Worm (Caenorhabditis elegans) whole organism, L3 larva: ENCODE results near the gene F28H7.8.
A peak's percentile ranks its signal among the peaks of the same experiment; 100 is the strongest.

ENCODE experiments used
- R02D3.7 ChIP-seq: fragments of 150-350 bp; optimal IDR thresholded peaks from 2 replicates; lab custom pipeline; 2014; ENCODE audit warnings: missing biosample characterization, missing genetic modification characterization
- ZK546.5 ChIP-seq: sonication (generic microtip); optimal IDR thresholded peaks from 2 replicates; lab custom pipeline; 2017; ENCODE audit warnings: missing biosample characterization, missing genetic modification characterization
- aly-2 ChIP-seq: fragments of 150-350 bp; optimal IDR thresholded peaks from 2 replicates; lab custom pipeline; 2014; ENCODE audit warnings: missing biosample characterization, missing genetic modification characterization
- ama-1 ChIP-seq: fragments of 150-350 bp; optimal IDR thresholded peaks from 2 replicates; lab custom pipeline; 2018
- ceh-16 ChIP-seq: sonication (generic microtip); optimal IDR thresholded peaks from 2 replicates; lab custom pipeline; 2017; ENCODE audit warnings: missing biosample characterization, missing genetic modification characterization
- ceh-28 ChIP-seq: fragments of 150-350 bp; optimal IDR thresholded peaks from 2 replicates; lab custom pipeline; 2014; ENCODE audit warnings: missing biosample characterization, missing genetic modification reagents, missing genetic modification characterization
- ceh-9 ChIP-seq: sonication (generic microtip); optimal IDR thresholded peaks from 2 replicates; lab custom pipeline; 2018; ENCODE audit warnings: missing biosample characterization, missing genetic modification characterization
- daf-12 ChIP-seq: fragments of 150-350 bp; optimal IDR thresholded peaks from 2 replicates; lab custom pipeline; 2014; ENCODE audit warnings: missing biosample characterization, missing genetic modification reagents, missing genetic modification characterization
- egl-27 ChIP-seq: sonication (generic microtip); optimal IDR thresholded peaks from 4 replicates; lab custom pipeline; 2017; ENCODE audit warnings: missing biosample characterization, missing genetic modification reagents, missing genetic modification characterization
- egl-5 ChIP-seq: fragments of 150-350 bp; optimal IDR thresholded peaks from 2 replicates; lab custom pipeline; 2017; ENCODE audit warnings: missing biosample characterization, missing genetic modification reagents, missing genetic modification characterization, inconsistent platforms
- elt-1 ChIP-seq: fragments of 150-350 bp; optimal IDR thresholded peaks from 2 replicates; lab custom pipeline; 2014; ENCODE audit warnings: missing biosample characterization, missing genetic modification characterization
- elt-2 ChIP-seq: sonication (generic microtip); optimal IDR thresholded peaks from 2 replicates; lab custom pipeline; 2016; ENCODE audit warnings: missing genetic modification reagents, mild to moderate bottlenecking, missing genetic modification characterization, missing compliant biosample characterization
- elt-3 ChIP-seq, 3 experiments: fragments of 150-350 bp in 1 of 3; sonication (generic microtip) in 2 of 3; optimal IDR thresholded peaks; 2 replicates in 2 of 3; 4 replicates in 1 of 3; lab custom pipeline; 2014 to 2017; ENCODE audit warnings: missing biosample characterization in 3 of 3, missing genetic modification characterization in 3 of 3
- fkh-10 ChIP-seq: sonication (generic microtip); optimal IDR thresholded peaks from 2 replicates; lab custom pipeline; 2017; ENCODE audit warnings: missing biosample characterization, missing genetic modification reagents, missing genetic modification characterization
- fkh-2 ChIP-seq: fragments of 150-350 bp; optimal IDR thresholded peaks from 2 replicates; lab custom pipeline; 2014; ENCODE audit warnings: missing biosample characterization, missing genetic modification reagents, missing genetic modification characterization
- fos-1 ChIP-seq: fragments of 150-350 bp; optimal IDR thresholded peaks from 2 replicates; lab custom pipeline; 2014; ENCODE audit warnings: missing biosample characterization, missing genetic modification characterization
- hmg-11 ChIP-seq: sonication (generic microtip); optimal IDR thresholded peaks from 2 replicates; lab custom pipeline; 2016; ENCODE audit warnings: missing genetic modification characterization, missing compliant biosample characterization
- jun-1 ChIP-seq: fragments of 150-350 bp; optimal IDR thresholded peaks from 2 replicates; lab custom pipeline; 2014; ENCODE audit warnings: missing biosample characterization, missing genetic modification reagents, missing genetic modification characterization
- lin-15B ChIP-seq: fragments of 150-350 bp; optimal IDR thresholded peaks from 2 replicates; lab custom pipeline; 2014; ENCODE audit warnings: missing biosample characterization, missing genetic modification characterization
- lin-39 ChIP-seq: fragments of 150-350 bp; optimal IDR thresholded peaks from 2 replicates; lab custom pipeline; 2018; ENCODE audit warnings: missing biosample characterization, missing genetic modification reagents, missing genetic modification characterization
- lsy-12 ChIP-seq: sonication (generic microtip); optimal IDR thresholded peaks from 2 replicates; lab custom pipeline; 2016; ENCODE audit warnings: mild to moderate bottlenecking, missing genetic modification characterization, missing compliant biosample characterization
- mdl-1 ChIP-seq: fragments of 150-350 bp; optimal IDR thresholded peaks from 2 replicates; lab custom pipeline; 2014; ENCODE audit warnings: missing biosample characterization, missing genetic modification characterization
- nfya-1 ChIP-seq: sonication (generic microtip); optimal IDR thresholded peaks from 2 replicates; lab custom pipeline; 2017; ENCODE audit warnings: missing genetic modification characterization, mild to moderate bottlenecking, missing compliant biosample characterization, antibody characterized with exemption, moderate library complexity; ENCODE audit not compliant: insufficient read depth
- nhr-11 ChIP-seq: fragments of 150-350 bp; optimal IDR thresholded peaks from 2 replicates; lab custom pipeline; 2014; ENCODE audit warnings: missing biosample characterization, missing genetic modification characterization
- nhr-12 ChIP-seq: fragments of 150-350 bp; optimal IDR thresholded peaks from 2 replicates; lab custom pipeline; 2014; ENCODE audit warnings: missing biosample characterization, missing genetic modification characterization
- nhr-23 ChIP-seq: fragments of 150-350 bp; optimal IDR thresholded peaks from 2 replicates; lab custom pipeline; 2014; ENCODE audit warnings: missing biosample characterization, missing genetic modification reagents, missing genetic modification characterization
- nhr-237 ChIP-seq: fragments of 150-350 bp; optimal IDR thresholded peaks from 2 replicates; lab custom pipeline; 2014; ENCODE audit warnings: missing biosample characterization, missing genetic modification characterization
- nhr-25 ChIP-seq: sonication (generic microtip); optimal IDR thresholded peaks from 2 replicates; lab custom pipeline; 2017; ENCODE audit warnings: missing biosample characterization, missing genetic modification characterization
- nhr-28 ChIP-seq: fragments of 150-350 bp; optimal IDR thresholded peaks from 2 replicates; lab custom pipeline; 2014; ENCODE audit warnings: missing biosample characterization, missing genetic modification characterization
- nhr-43 ChIP-seq: sonication (generic microtip); optimal IDR thresholded peaks from 2 replicates; lab custom pipeline; 2016; ENCODE audit warnings: mild to moderate bottlenecking, missing genetic modification characterization, missing compliant biosample characterization; ENCODE audit not compliant: poor library complexity, severe bottlenecking
- nhr-67 ChIP-seq: fragments of 150-350 bp; optimal IDR thresholded peaks from 2 replicates; lab custom pipeline; 2014; ENCODE audit warnings: missing biosample characterization, missing genetic modification characterization
- nhr-76 ChIP-seq: fragments of 150-350 bp; sonication (generic microtip); optimal IDR thresholded peaks from 5 replicates; lab custom pipeline; 2014; ENCODE audit warnings: missing biosample characterization, missing genetic modification characterization
- nhr-77 ChIP-seq: fragments of 150-350 bp; optimal IDR thresholded peaks from 2 replicates; lab custom pipeline; 2014; ENCODE audit warnings: missing biosample characterization, missing genetic modification characterization
- pha-4 ChIP-seq: fragments of 150-350 bp; optimal IDR thresholded peaks from 2 replicates; lab custom pipeline; 2014; ENCODE audit warnings: missing biosample characterization, missing genetic modification reagents, missing genetic modification characterization
- pqm-1 ChIP-seq: fragments of 150-350 bp; optimal IDR thresholded peaks from 2 replicates; lab custom pipeline; 2017; ENCODE audit warnings: missing biosample characterization, missing genetic modification characterization, inconsistent platforms
- sea-2 ChIP-seq: fragments of 150-350 bp; sonication (generic microtip); optimal IDR thresholded peaks from 4 replicates; lab custom pipeline; 2014; ENCODE audit warnings: missing biosample characterization, missing genetic modification reagents, missing genetic modification characterization
- skn-1 ChIP-seq: fragments of 150-350 bp; optimal IDR thresholded peaks from 2 replicates; lab custom pipeline; 2014; ENCODE audit warnings: missing biosample characterization, missing genetic modification characterization
- snpc-4 ChIP-seq: fragments of 150-350 bp; optimal IDR thresholded peaks from 2 replicates; lab custom pipeline; 2014; ENCODE audit warnings: missing biosample characterization, missing genetic modification characterization
- tbx-2 ChIP-seq: sonication (generic microtip); optimal IDR thresholded peaks from 2 replicates; lab custom pipeline; 2016; ENCODE audit warnings: mild to moderate bottlenecking, missing genetic modification characterization, missing compliant biosample characterization
- unc-39 ChIP-seq: sonication (generic microtip); optimal IDR thresholded peaks from 4 replicates; lab custom pipeline; 2017; ENCODE audit warnings: missing biosample characterization, missing genetic modification characterization
- unc-62 ChIP-seq: fragments of 150-350 bp; sonication (generic microtip); optimal IDR thresholded peaks from 4 replicates; lab custom pipeline; 2014; ENCODE audit warnings: missing biosample characterization, missing genetic modification reagents, missing genetic modification characterization
- zag-1 ChIP-seq: fragments of 150-350 bp; optimal IDR thresholded peaks from 2 replicates; lab custom pipeline; 2014; ENCODE audit warnings: missing biosample characterization, missing genetic modification characterization
- ztf-11 ChIP-seq: fragments of 150-350 bp; optimal IDR thresholded peaks from 2 replicates; lab custom pipeline; 2014; ENCODE audit warnings: missing biosample characterization, missing genetic modification characterization
- ztf-4 ChIP-seq: fragments of 150-350 bp; optimal IDR thresholded peaks from 2 replicates; lab custom pipeline; 2014; ENCODE audit warnings: missing biosample characterization, missing genetic modification characterization

The F28H7.8 gene

ce11 chrV:10758658-10759057 is at the start of gene F28H7.8:
Gene F28H7.8 (plus strand): TSS chrV:10758958.
- no peak for TF ChIP-seq nhr-11 (tag; lab: Kevin White, UChicago)

- TF ChIP-seq ztf-4 (tag; lab: Kevin White, UChicago) (no peak), nhr-28 (tag; lab: Kevin White, UChicago) (no peak)
These were observed 49.4 kb upstream of the F28H7.8 start for ce11 chrV:10709385-10709784.

- TF ChIP-seq pqm-1 (peak; percentile 73), nhr-76 (tag; lab: Kevin White, UChicago) (no peak), pha-4 (peak; percentile 12), zag-1 (tag; lab: Kevin White, UChicago) (no peak), elt-2 (peak; percentile 61)
- TF ChIP-seq, all 47 proteins: peak for 3
These were observed 47.8 kb upstream of the F28H7.8 start for ce11 chrV:10711004-10711403.

- TF ChIP-seq zag-1 (tag; lab: Kevin White, UChicago) (no peak), daf-12 (tag; lab: Kevin White, UChicago) (no peak), unc-62 (GFP tag; lab: Kevin White, UChicago) (peak; percentile 9), hmg-11 (tag; lab: Kevin White, UChicago) (no peak), nhr-23 (tag; lab: Kevin White, UChicago) (peak; percentile 35), tbx-2 (no peak), pha-4 (no peak), ceh-9 (tag; lab: Kevin White, UChicago) (no peak), nhr-11 (tag; lab: Kevin White, UChicago) (no peak), nhr-43 (tag; lab: Kevin White, UChicago) (peak; percentile 34), R02D3.7 (tag; lab: Kevin White, UChicago) (no peak), lsy-12 (tag; lab: Kevin White, UChicago) (peak; percentile 28), ceh-16 (no peak), nfya-1 (tag; lab: Kevin White, UChicago) (no peak), lin-39 (tag; lab: Kevin White, UChicago) (no peak), fos-1 (tag; lab: Kevin White, UChicago) (no peak), egl-5 (tag; lab: Kevin White, UChicago) (no peak), snpc-4 (tag; lab: Kevin White, UChicago) (no peak), ZK546.5 (tag; lab: Kevin White, UChicago) (no peak), fkh-10 (GFP tag; lab: Kevin White, UChicago) (no peak), unc-39 (tag; lab: Kevin White, UChicago) (no peak), mdl-1 (tag; lab: Kevin White, UChicago) (no peak), skn-1 (no peak), ceh-28 (tag; lab: Kevin White, UChicago) (no peak), elt-2 (no peak), jun-1 (no peak), nhr-77 (no peak), nhr-237 (no peak), nhr-28 (tag; lab: Kevin White, UChicago) (no peak), elt-1 (tag; lab: Kevin White, UChicago) (no peak), elt-3 (tag; optimal IDR thresholded peaks at IDR 0.05; lab: Kevin White, UChicago) (no peak), lin-15B (tag; lab: Kevin White, UChicago) (no peak), nhr-76 (tag; lab: Kevin White, UChicago) (no peak), nhr-67 (tag; lab: Kevin White, UChicago) (no peak), egl-27 (tag; lab: Kevin White, UChicago) (no peak), pqm-1 (no peak), ztf-11 (tag; lab: Kevin White, UChicago) (no peak), nhr-25 (tag; lab: Kevin White, UChicago) (peak; percentile 17), ama-1 (lab: Kevin White, UChicago) (no peak), aly-2 (tag; lab: Kevin White, UChicago) (peak; percentile 55), sea-2 (GFP tag; lab: Kevin White, UChicago) (no peak), nhr-12 (tag; lab: Kevin White, UChicago) (no peak), fkh-2 (tag; lab: Kevin White, UChicago) (no peak)
These were observed 46.7 kb upstream of the F28H7.8 start for ce11 chrV:10711829-10712607.
